Worm (Caenorhabditis elegans): ENCODE measurements around the gene K08D8.3.

K08D8.3 gene

DNA sequence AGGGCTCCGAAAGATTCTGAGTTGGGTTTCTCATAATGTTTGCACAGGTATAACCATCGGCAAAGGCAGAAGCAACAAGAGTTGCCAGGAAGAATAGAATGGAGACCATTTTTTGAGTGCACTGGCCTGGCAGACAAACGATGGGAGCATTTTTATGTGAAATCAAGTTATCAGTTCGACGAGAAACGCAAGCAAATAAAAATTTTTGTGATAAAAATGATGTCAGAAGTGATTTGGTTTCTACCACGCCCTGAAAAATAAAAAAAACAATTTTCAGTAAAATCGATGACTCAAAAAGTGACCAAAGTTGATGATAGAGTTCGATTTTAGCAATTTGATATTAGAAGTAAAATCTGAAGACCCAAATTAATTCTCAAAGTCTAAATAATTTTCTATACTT lies 3.4 kb upstream of the K08D8.3 start, which contains the start of gene K08D8.4:
K08D8.4 (minus strand) TSS at position 128 of the 400 bp plus-strand sequence.
- TF ChIP-seq W03F9.2 (tag; optimal IDR thresholded peaks at IDR 0.05) (no peak), dao-5 (tag; optimal IDR thresholded peaks at IDR 0.05) (no peak), him-1 (tag; optimal IDR thresholded peaks at IDR 0.05) (no peak)

DNA sequence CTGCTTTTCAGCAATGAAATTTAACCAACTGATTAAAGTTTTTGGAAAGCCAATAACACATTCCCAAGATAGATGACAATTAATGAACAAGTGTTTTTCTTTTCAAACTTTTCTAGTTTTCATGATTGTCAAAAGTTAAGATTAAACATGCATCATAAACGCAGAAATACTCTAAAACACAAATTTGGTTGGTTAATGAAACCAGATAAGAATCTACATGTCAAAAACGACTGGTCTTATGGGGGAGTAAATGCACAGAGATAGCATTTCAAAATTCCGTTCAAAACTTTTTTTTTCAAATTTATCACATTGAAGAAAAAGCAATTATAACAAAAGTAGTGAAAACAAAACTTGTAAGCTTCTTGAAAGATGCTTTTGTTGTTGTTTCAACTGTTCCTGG lies 2.8 kb downstream of the K08D8.3 start:
- no peak for TF ChIP-seq him-1 (tag; optimal IDR thresholded peaks at IDR 0.05)
- no peak for TF ChIP-seq W03F9.2 (tag; optimal IDR thresholded peaks at IDR 0.05)
- TF ChIP-seq dao-5 (tag; optimal IDR thresholded peaks at IDR 0.05), result no peak

DNA sequence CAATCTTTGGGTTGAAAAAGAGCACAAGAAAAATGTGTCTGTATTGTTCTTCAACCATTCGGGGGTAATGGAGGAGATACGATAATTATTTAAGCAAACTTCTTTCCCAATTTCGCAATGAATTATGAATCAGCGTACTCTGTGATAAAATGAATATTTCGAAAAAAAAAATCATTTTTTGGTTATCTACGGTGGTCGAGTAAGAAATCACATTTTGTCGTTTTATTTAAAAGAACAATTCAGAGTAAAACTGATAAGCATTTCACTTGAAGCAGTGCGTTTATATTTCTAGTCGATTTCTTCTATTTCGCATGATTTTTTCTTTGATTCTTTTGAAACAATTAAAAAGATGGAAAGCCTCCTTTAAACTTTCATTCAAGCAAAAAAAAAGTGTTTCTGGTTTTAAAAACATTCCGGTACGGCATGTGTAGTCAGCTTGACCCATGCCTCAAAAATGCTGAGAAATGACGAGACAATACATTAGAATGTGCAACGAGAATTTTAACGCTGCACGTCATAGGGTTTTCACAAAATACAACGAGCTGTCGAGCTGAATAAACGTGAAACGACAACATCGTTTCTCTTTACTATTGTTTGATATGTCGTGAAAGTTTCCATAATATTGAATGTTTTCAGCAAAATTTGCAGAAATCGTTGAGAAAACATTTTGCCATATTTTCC lies 3.9 kb downstream of the K08D8.3 start, which contains the start of gene K08D8.2:
K08D8.2 (plus strand) TSS at position 631 of the 681 bp plus-strand sequence.
- TF ChIP-seq him-1 (tag; optimal IDR thresholded peaks at IDR 0.05) (no peak), dao-5 (tag; optimal IDR thresholded peaks at IDR 0.05) (no peak), W03F9.2 (tag; optimal IDR thresholded peaks at IDR 0.05) (no peak)

DNA sequence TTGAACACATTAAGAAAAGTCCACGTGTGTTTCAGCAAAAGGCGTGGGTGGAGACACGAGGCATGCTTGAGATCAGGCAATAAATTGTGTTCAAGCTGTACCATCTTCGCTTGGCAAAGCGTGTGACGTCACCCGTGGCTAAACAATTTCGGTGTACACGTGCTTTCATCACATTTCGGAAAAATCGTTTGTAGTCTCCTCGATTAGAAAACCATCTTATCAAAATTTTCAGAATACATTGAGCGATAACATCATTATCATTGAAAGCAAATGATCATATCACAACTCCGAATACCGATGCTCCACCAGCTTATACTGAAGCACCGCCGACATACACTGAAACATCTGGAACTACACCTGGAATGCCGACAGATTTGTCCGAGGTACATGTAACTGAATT lies 4.9 kb downstream of the K08D8.3 start:
- TF ChIP-seq him-1 (tag; optimal IDR thresholded peaks at IDR 0.05), result no peak
- TF ChIP-seq W03F9.2 (tag; optimal IDR thresholded peaks at IDR 0.05), result no peak
- TF ChIP-seq dao-5 (tag; optimal IDR thresholded peaks at IDR 0.05), result no peak

DNA sequence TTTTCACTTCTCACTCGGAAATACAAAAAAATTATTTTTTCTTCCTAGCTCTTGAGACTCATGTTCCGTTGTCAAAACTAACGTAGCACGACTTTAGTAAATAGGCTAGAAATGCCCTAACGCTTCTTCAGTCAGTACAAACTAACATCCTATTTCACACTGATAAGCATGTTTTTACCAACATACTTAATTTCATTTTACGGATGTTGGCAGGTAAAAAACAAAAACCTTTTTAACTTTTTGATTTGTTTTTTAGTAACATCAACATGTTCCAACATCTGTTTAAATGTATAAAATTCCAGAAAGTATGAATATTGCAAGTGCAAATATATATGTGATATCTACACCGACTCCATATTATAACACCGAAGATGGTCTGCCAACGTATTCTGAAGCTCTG lies 6.2 kb downstream of the K08D8.3 start, which contains the start of gene K08D8.10:
K08D8.10 (plus strand) TSS at position 301 of the 400 bp plus-strand sequence.
- TF ChIP-seq W03F9.2 (tag; optimal IDR thresholded peaks at IDR 0.05) (no peak), him-1 (tag; optimal IDR thresholded peaks at IDR 0.05) (no peak), dao-5 (tag; optimal IDR thresholded peaks at IDR 0.05) (no peak)

DNA sequence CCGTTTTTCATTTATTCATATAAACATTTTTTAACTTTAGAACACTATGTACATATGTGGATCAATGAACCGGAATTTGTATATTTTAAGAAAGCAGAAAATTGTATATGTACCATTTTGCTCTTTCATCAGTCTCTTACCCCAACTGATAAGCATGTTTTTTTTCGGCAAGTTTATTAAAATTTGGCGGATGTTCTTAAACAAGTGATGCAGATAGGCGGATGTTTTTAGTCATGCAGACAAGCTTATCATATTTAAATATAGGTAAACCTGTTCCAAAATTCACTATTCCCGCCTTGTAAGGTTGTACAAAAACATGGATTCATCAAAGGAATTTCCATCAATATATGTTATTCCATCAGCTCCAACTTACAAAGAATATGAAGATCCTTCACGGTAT lies 7.1 kb downstream of the K08D8.3 start, which contains the start of gene K08D8.9:
K08D8.9 (plus strand) TSS at position 301 of the 400 bp plus-strand sequence.
- TF ChIP-seq dao-5 (tag; optimal IDR thresholded peaks at IDR 0.05) (no peak), him-1 (tag; optimal IDR thresholded peaks at IDR 0.05) (no peak), W03F9.2 (tag; optimal IDR thresholded peaks at IDR 0.05) (no peak)

DNA sequence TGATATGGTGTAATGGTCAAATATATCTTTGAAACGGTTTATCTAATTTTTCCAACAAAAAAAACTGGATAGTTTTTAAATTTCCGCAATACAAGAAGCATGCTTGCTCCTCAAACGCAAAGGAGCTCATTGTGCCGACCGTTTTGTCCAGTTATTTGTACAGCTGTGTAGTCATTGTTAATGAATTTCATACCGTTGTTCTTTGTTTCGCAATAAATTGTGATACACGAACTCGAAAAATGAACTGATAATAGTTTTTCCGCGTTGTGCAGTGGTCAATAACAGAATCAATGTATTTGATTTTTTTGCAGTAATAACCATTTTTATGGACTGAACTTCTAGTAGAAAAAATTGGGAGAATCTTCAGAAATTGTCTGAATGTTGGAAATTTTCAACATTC lies 7.6 kb downstream of the K08D8.3 start:
- TF ChIP-seq dao-5 (tag; optimal IDR thresholded peaks at IDR 0.05), result no peak
- TF ChIP-seq him-1 (tag; optimal IDR thresholded peaks at IDR 0.05), result no peak
- TF ChIP-seq W03F9.2 (tag; optimal IDR thresholded peaks at IDR 0.05), result no peak

DNA sequence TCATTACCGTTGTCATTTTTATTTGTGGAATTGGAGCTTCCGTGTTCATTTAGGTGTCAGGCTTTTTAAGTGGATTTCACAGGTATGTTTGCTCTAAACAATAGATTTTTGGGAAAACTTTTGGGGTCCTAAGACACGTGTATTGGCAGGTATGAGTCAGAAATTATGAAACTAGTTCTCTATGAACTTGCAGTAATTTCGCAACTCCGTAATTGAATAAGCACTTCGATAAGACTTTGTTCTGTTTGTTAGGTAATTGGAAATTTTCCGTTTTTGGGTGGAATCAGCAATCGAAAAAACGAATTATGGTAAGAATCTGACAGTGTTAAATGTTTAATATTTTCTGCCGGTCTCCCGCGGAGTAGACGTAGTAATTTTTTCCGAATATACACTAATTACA lies 9.3 kb downstream of the K08D8.3 start:
- TF ChIP-seq him-1 (tag; optimal IDR thresholded peaks at IDR 0.05) (no peak), W03F9.2 (tag; optimal IDR thresholded peaks at IDR 0.05) (no peak)

DNA sequence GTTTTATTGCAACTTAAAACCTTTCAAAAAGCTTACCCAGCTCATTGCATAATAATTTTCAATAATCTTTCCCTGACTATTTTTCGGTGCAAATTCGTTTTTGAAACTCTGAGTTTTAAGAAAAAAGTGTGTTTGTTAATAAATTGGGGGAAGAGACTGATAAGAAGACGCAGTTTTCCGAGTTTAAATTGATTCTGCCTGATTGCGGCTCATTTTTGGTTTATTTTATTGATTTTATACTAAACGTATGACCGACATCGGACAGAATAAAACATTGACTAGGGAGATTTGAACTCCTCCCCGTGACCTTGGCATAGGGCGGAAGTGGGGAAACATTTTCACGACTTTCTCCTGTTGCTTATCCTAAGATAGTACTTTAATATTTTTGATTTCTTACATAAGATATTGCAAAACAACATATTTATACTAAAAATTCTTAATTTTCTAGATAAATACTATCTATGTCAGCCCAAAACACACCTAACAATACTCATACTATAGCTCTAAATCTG lies 10.0 kb downstream of the K08D8.3 start, which contains the start of gene K08D8.7:
K08D8.7 (plus strand) TSS at position 462 of the 512 bp plus-strand sequence.
- TF ChIP-seq him-1 (tag; optimal IDR thresholded peaks at IDR 0.05) (no peak), W03F9.2 (tag; optimal IDR thresholded peaks at IDR 0.05) (no peak), dao-5 (tag; optimal IDR thresholded peaks at IDR 0.05) (no peak)

DNA sequence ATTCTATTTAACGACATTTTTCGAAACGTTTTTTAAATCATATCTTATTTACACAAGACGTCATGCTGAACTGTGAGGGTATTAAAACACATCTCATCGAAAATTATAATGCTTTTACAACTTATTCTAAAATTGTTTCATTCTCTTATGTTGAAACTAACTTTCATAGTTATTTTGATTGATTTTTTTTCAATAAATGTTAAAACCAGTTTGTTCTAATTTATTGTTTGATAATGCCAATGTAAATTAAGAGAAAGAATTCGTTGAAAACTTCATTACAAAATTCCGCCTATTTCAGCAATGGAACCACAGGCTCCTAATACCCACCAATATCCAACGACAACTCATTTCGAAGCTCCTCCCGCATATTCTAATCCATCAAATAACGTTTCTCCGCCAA lies 11.5 kb downstream of the K08D8.3 start, which contains the start of gene K08D8.11:
K08D8.11 (plus strand) TSS at position 301 of the 400 bp plus-strand sequence.
- no peak for TF ChIP-seq dao-5 (tag; optimal IDR thresholded peaks at IDR 0.05)
- TF ChIP-seq him-1 (tag; optimal IDR thresholded peaks at IDR 0.05), result no peak
- no peak for TF ChIP-seq W03F9.2 (tag; optimal IDR thresholded peaks at IDR 0.05)

DNA sequence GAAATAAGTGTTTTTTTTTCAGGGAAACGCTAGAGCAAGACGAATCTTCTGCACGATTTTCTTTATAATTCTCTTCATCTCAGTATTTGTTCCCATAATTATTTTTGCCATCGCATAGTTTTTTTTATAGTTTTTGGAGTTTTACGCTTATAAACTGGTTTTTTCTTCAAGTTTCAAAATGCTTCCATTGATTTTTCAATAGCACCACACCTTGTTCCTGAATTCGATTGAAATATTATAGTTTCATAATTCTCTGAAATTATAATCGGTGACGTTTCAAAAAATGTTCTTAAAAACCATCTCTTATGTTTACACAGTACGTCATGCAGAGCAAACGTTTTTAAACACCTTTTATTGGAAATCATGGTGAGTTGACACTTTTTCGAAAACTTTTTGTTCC lies 13.3 kb downstream of the K08D8.3 start, which contains the start of gene K08D8.12:
K08D8.12 (plus strand) TSS at position 301 of the 400 bp plus-strand sequence.
- TF ChIP-seq dao-5 (tag; optimal IDR thresholded peaks at IDR 0.05) (no peak), W03F9.2 (tag; optimal IDR thresholded peaks at IDR 0.05) (no peak), him-1 (tag; optimal IDR thresholded peaks at IDR 0.05) (no peak)

DNA sequence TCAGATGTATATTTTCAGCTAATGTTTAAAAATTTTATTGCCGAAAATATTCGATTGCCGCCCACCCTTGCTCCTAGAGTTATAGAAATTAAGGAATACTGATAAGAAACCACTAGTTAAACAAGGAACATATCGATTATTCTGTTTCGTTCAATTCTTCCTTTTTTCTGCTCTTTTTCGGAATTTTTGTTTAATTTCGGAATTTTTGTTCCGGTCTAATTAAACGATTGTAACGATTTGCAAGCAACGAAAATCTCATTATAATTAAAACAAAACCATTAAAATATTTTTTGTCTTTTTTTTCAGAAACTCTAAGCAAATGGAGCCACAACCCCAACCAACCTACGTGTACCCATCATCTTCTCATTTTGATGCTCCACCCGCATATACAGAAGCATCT lies 14.3 kb downstream of the K08D8.3 start, which contains the start of gene K08D8.1:
K08D8.1 (plus strand) TSS at position 301 of the 400 bp plus-strand sequence.
- TF ChIP-seq him-1 (tag; optimal IDR thresholded peaks at IDR 0.05), result no peak
- no peak for TF ChIP-seq dao-5 (tag; optimal IDR thresholded peaks at IDR 0.05)
- TF ChIP-seq W03F9.2 (tag; optimal IDR thresholded peaks at IDR 0.05), result no peak

DNA sequence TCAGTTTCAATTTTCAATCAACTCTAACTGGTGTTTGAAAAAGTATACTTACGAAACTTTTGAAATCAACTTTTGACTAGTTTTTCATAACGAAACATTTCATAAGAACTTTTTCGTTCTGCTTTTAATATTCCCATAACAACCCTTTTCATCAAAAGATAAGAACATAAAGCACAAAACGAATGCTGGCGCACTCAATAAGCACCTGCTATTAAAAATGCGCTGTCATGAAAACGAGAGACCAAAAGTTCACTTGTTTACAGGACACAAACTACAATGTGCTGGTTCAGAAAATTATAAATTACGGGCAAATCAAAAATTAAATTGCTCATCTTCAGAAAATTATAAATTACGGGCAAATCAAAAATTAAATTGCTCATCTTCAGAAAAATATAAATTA lies 15.4 kb downstream of the K08D8.3 start:
- TF ChIP-seq W03F9.2 (tag; optimal IDR thresholded peaks at IDR 0.05) (no peak), dao-5 (tag; optimal IDR thresholded peaks at IDR 0.05) (no peak), him-1 (tag; optimal IDR thresholded peaks at IDR 0.05) (no peak)

DNA sequence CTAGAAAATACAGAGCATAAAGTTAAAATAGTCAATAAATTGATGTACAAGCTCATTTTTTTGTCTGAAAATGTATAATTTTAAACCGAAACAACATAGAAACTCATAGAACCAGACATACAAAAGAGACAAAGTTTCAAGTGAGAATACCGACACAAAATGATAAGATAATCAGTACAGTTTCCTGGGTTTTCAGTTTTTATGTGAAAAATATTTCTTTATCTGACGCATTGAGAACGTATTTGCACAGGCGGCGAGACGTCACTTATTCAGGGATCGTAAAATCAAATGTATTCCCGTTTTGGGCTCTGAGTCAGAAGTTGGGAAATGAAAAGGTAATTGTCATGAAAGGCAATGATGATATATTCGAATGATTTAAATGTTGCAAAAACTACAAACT lies 16.0 kb downstream of the K08D8.3 start, which contains the start of gene K08D8.6:
K08D8.6 (minus strand) TSS at position 64 of the 400 bp plus-strand sequence.
- TF ChIP-seq dao-5 (tag; optimal IDR thresholded peaks at IDR 0.05), result no peak
- no peak for TF ChIP-seq W03F9.2 (tag; optimal IDR thresholded peaks at IDR 0.05)
- TF ChIP-seq him-1 (tag; optimal IDR thresholded peaks at IDR 0.05), result no peak

Data from whole organism, L4/young adult.